Fruit fly (Drosophila melanogaster) whole organism, embryonic: ENCODE data around the gene mTerf3.

Source experiments
- Aef1 ChIP-seq: fragments of 200-800 bp; sonication (Bioruptor generic); IDR thresholded peaks from 3 replicates; pipeline ENCODE4 v1.3.6; 2022; ENCODE audit warnings: missing biosample characterization, missing genetic modification characterization
- CG10431 ChIP-seq: fragments of 200-800 bp; sonication (Bioruptor generic); optimal IDR thresholded peaks from 3 replicates; lab custom pipeline; 2018; ENCODE audit warnings: missing biosample characterization, mild to moderate bottlenecking, missing genetic modification characterization
- CG10462 ChIP-seq: fragments of 200-800 bp; sonication (Bioruptor generic); optimal IDR thresholded peaks from 2 replicates; lab custom pipeline; 2016; ENCODE audit warnings: missing biosample characterization, missing genetic modification characterization
- CG11085 ChIP-seq: fragments of 200-800 bp; sonication (Bioruptor generic); IDR thresholded peaks from 2 replicates; pipeline ENCODE4 v1.3.6; 2022; ENCODE audit warnings: missing biosample characterization, missing genetic modification characterization
- CG12219 ChIP-seq: fragments of 200-800 bp; sonication (Bioruptor generic); optimal IDR thresholded peaks from 3 replicates; lab custom pipeline; 2018; ENCODE audit warnings: missing biosample characterization, mild to moderate bottlenecking, missing genetic modification characterization
- CG12299 ChIP-seq: fragments of 200-800 bp; sonication (Bioruptor generic); optimal IDR thresholded peaks from 2 replicates; lab custom pipeline; 2018; ENCODE audit warnings: missing biosample characterization, mild to moderate bottlenecking, missing genetic modification characterization
- CG1233 ChIP-seq: fragments of 200-800 bp; sonication (Bioruptor generic); optimal IDR thresholded peaks from 4 replicates; lab custom pipeline; 2018; ENCODE audit warnings: missing biosample characterization, mild to moderate bottlenecking, missing genetic modification characterization
- CG14667 ChIP-seq: fragments of 200-800 bp; sonication (Bioruptor generic); IDR thresholded peaks from 2 replicates; pipeline ENCODE4 v1.3.6; 2022; ENCODE audit warnings: missing biosample characterization, missing genetic modification characterization
- CG1647 ChIP-seq: fragments of 200-800 bp; sonication (Bioruptor generic); optimal IDR thresholded peaks from 3 replicates; lab custom pipeline; 2016; ENCODE audit warnings: missing biosample characterization, missing genetic modification characterization
- CG16815 ChIP-seq: fragments of 200-800 bp; sonication (Bioruptor generic); optimal IDR thresholded peaks from 3 replicates; lab custom pipeline; 2017; ENCODE audit warnings: missing biosample characterization, mild to moderate bottlenecking, missing genetic modification characterization
- CG17802 ChIP-seq: fragments of 200-800 bp; sonication (Bioruptor generic); optimal IDR thresholded peaks from 2 replicates; lab custom pipeline; 2018; ENCODE audit warnings: missing biosample characterization, mild to moderate bottlenecking, missing genetic modification characterization, moderate library complexity
- CG17829 ChIP-seq: fragments of 200-800 bp; optimal IDR thresholded peaks from 2 replicates; lab custom pipeline; 2019; ENCODE audit warnings: missing biosample characterization, mild to moderate bottlenecking, missing genetic modification characterization, moderate library complexity
- CG18011 ChIP-seq: fragments of 200-800 bp; sonication (Bioruptor generic); optimal IDR thresholded peaks from 2 replicates; lab custom pipeline; 2017; ENCODE audit warnings: missing biosample characterization, missing genetic modification characterization, mild to moderate bottlenecking, moderate library complexity, missing genotype
- CG18262 ChIP-seq: fragments of 200-800 bp; optimal IDR thresholded peaks from 3 replicates; lab custom pipeline; 2019; ENCODE audit warnings: missing biosample characterization, mild to moderate bottlenecking, missing genetic modification characterization, moderate library complexity
- CG2202 ChIP-seq: fragments of 200-800 bp; sonication (Bioruptor generic); optimal IDR thresholded peaks from 2 replicates; lab custom pipeline; 2018; ENCODE audit warnings: missing biosample characterization, mild to moderate bottlenecking, missing genetic modification characterization
- CG32532 ChIP-seq: fragments of 200-800 bp; sonication (Bioruptor generic); IDR thresholded peaks from 2 replicates; pipeline ENCODE4 v1.3.6; 2022; ENCODE audit warnings: missing biosample characterization, missing genetic modification characterization
- CG6272 ChIP-seq: fragments of 200-800 bp; sonication (Bioruptor generic); IDR thresholded peaks from 2 replicates; pipeline ENCODE4 v1.3.6; 2022; ENCODE audit warnings: missing biosample characterization, missing genetic modification characterization
- CG6654 ChIP-seq: fragments of 200-800 bp; sonication (Bioruptor generic); optimal IDR thresholded peaks from 2 replicates; lab custom pipeline; 2017; ENCODE audit warnings: missing biosample characterization, mild to moderate bottlenecking, missing genetic modification characterization
- CG6765 ChIP-seq: fragments of 200-800 bp; sonication (Bioruptor generic); optimal IDR thresholded peaks from 3 replicates; lab custom pipeline; 2017; ENCODE audit warnings: missing biosample characterization, mild to moderate bottlenecking, missing genetic modification characterization
- CG7556 ChIP-seq: fragments of 200-800 bp; sonication (Bioruptor generic); optimal IDR thresholded peaks from 2 replicates; lab custom pipeline; 2017; ENCODE audit warnings: missing biosample characterization, mild to moderate bottlenecking, missing genetic modification characterization
- CG8944 ChIP-seq: fragments of 200-800 bp; sonication (Bioruptor generic); optimal IDR thresholded peaks from 3 replicates; lab custom pipeline; 2016; ENCODE audit warnings: missing biosample characterization, missing genetic modification characterization
- CG9215 ChIP-seq: fragments of 200-800 bp; sonication (Bioruptor generic); IDR thresholded peaks from 2 replicates; pipeline ENCODE4 v1.3.6; 2022; ENCODE audit warnings: missing biosample characterization, missing genetic modification characterization
- CG9609 ChIP-seq: fragments of 200-800 bp; sonication (Bioruptor generic); optimal IDR thresholded peaks from 3 replicates; lab custom pipeline; 2016; ENCODE audit warnings: missing biosample characterization, missing genetic modification characterization
- CG9932 ChIP-seq: fragments of 200-800 bp; sonication (Bioruptor generic); IDR thresholded peaks from 2 replicates; pipeline ENCODE4 v1.3.6; 2022; ENCODE audit warnings: missing biosample characterization, missing genetic modification characterization
- CHES-1-like ChIP-seq: fragments of 200-800 bp; sonication (Bioruptor generic); optimal IDR thresholded peaks from 2 replicates; lab custom pipeline; 2016; ENCODE audit warnings: missing biosample characterization, missing genetic modification characterization
- CkIIα-i1 ChIP-seq: fragments of 200-800 bp; sonication (Bioruptor generic); IDR thresholded peaks from 2 replicates; pipeline ENCODE4 v1.3.6; 2022; ENCODE audit warnings: missing biosample characterization, missing genetic modification characterization
- D19A ChIP-seq: fragments of 200-800 bp; optimal IDR thresholded peaks from 3 replicates; lab custom pipeline; 2019; ENCODE audit warnings: missing biosample characterization, mild to moderate bottlenecking, missing genetic modification characterization, moderate library complexity
- Dip3 ChIP-seq: fragments of 200-800 bp; sonication (Bioruptor generic); optimal IDR thresholded peaks from 3 replicates; lab custom pipeline; 2016; ENCODE audit warnings: missing biosample characterization, missing genetic modification characterization
- NC2β ChIP-seq: fragments of 200-800 bp; sonication (Bioruptor generic); optimal IDR thresholded peaks from 2 replicates; lab custom pipeline; 2016; ENCODE audit warnings: missing biosample characterization, missing genetic modification characterization
- Sox100B ChIP-seq: fragments of 200-800 bp; sonication (Bioruptor generic); optimal IDR thresholded peaks from 3 replicates; lab custom pipeline; 2018; ENCODE audit warnings: missing biosample characterization, mild to moderate bottlenecking, missing genetic modification characterization
- Vsx1 ChIP-seq: fragments of 200-800 bp; sonication (Bioruptor generic); optimal IDR thresholded peaks from 2 replicates; lab custom pipeline; 2017; ENCODE audit warnings: missing biosample characterization, mild to moderate bottlenecking, missing genetic modification characterization, missing genetic modification reagents
- amos ChIP-seq: fragments of 200-800 bp; sonication (Bioruptor generic); IDR thresholded peaks from 2 replicates; pipeline ENCODE4 v1.3.6; 2022; ENCODE audit warnings: missing biosample characterization, missing genetic modification characterization; ENCODE audit not compliant: partially characterized antibody
- ara ChIP-seq: fragments of 200-800 bp; sonication (Bioruptor generic); IDR thresholded peaks from 2 replicates; pipeline ENCODE4 v1.3.6; 2022; ENCODE audit warnings: missing biosample characterization, missing genetic modification characterization
- cg ChIP-seq: fragments of 200-800 bp; sonication (Bioruptor generic); optimal IDR thresholded peaks from 3 replicates; lab custom pipeline; 2019; ENCODE audit warnings: missing biosample characterization, mild to moderate bottlenecking, missing genetic modification characterization, moderate library complexity
- crc ChIP-seq: fragments of 200-800 bp; sonication (Bioruptor generic); optimal IDR thresholded peaks from 2 replicates; lab custom pipeline; 2016; ENCODE audit warnings: missing biosample characterization, missing genetic modification characterization
- dati ChIP-seq: fragments of 200-800 bp; sonication (Bioruptor generic); IDR thresholded peaks from 2 replicates; pipeline ENCODE4 v1.3.6; 2022; ENCODE audit warnings: missing biosample characterization, missing genetic modification characterization
- eyg ChIP-seq: fragments of 200-800 bp; sonication (Bioruptor generic); optimal IDR thresholded peaks from 3 replicates; lab custom pipeline; 2016; ENCODE audit warnings: missing biosample characterization, missing genetic modification characterization
- fd96Cb ChIP-seq: fragments of 200-800 bp; sonication (Bioruptor generic); optimal IDR thresholded peaks from 2 replicates; lab custom pipeline; 2018; ENCODE audit warnings: missing biosample characterization, mild to moderate bottlenecking, missing genetic modification characterization, moderate library complexity
- fu2 ChIP-seq: fragments of 200-800 bp; sonication (Bioruptor generic); optimal IDR thresholded peaks from 2 replicates; lab custom pipeline; 2016; ENCODE audit warnings: missing biosample characterization, missing genetic modification characterization
- insv ChIP-seq, 2 experiments: fragments of 200-800 bp; sonication (Bioruptor generic); optimal IDR thresholded peaks; 3 replicates each; lab custom pipeline; 2016 to 2018; ENCODE audit warnings: missing biosample characterization in 2 of 2, missing genetic modification characterization in 2 of 2
- klu ChIP-seq: fragments of 200-800 bp; sonication (Bioruptor generic); IDR thresholded peaks from 2 replicates; pipeline ENCODE4 v1.3.6; 2022; ENCODE audit warnings: missing biosample characterization, missing genetic modification characterization
- knrl ChIP-seq: fragments of 200-800 bp; sonication (Bioruptor generic); IDR thresholded peaks from 3 replicates; pipeline ENCODE4 v1.3.6; 2022; ENCODE audit warnings: missing biosample characterization, missing genetic modification characterization; ENCODE audit not compliant: partially characterized antibody
- lab ChIP-seq: fragments of 200-800 bp; sonication (Bioruptor generic); optimal IDR thresholded peaks from 3 replicates; lab custom pipeline; 2017; ENCODE audit warnings: missing biosample characterization, missing genetic modification characterization, mild to moderate bottlenecking, moderate library complexity, missing genetic modification reagents
- lola ChIP-seq, 3 experiments: fragments of >200 bp in 2 of 3; fragments of 200-800 bp in 1 of 3; sonication (Bioruptor generic) in 1 of 3; optimal IDR thresholded peaks; 2 replicates each; lab custom pipeline; 2017 to 2019; ENCODE audit warnings: missing biosample characterization in 3 of 3, missing genetic modification characterization in 3 of 3, mild to moderate bottlenecking in 1 of 3, moderate library complexity in 1 of 3
- mam ChIP-seq: fragments of 200-800 bp; sonication (Bioruptor generic); optimal IDR thresholded peaks from 3 replicates; lab custom pipeline; 2016; ENCODE audit warnings: missing biosample characterization, missing genetic modification characterization
- pros ChIP-seq: fragments of 200-800 bp; sonication (Bioruptor generic); optimal IDR thresholded peaks from 3 replicates; lab custom pipeline; 2019; ENCODE audit warnings: missing biosample characterization, mild to moderate bottlenecking, missing genetic modification characterization, moderate library complexity
- sens ChIP-seq: fragments of 200-800 bp; sonication (Bioruptor generic); peaks from one replicate; lab custom pipeline; 2016; ENCODE audit warnings: missing biosample characterization, missing genetic modification characterization
- sima ChIP-seq: fragments of 200-800 bp; sonication (Bioruptor generic); optimal IDR thresholded peaks from 2 replicates; lab custom pipeline; 2016; ENCODE audit warnings: missing biosample characterization, missing genetic modification characterization
- so ChIP-seq: fragments of 200-800 bp; sonication (Bioruptor generic); IDR thresholded peaks from 3 replicates; pipeline ENCODE4 v1.3.6; 2022; ENCODE audit warnings: missing biosample characterization, missing genetic modification characterization
- unpg ChIP-seq: fragments of 200-800 bp; sonication (Bioruptor generic); optimal IDR thresholded peaks from 3 replicates; lab custom pipeline; 2018; ENCODE audit warnings: missing biosample characterization, mild to moderate bottlenecking, missing genetic modification characterization, moderate library complexity
- zen2 ChIP-seq: fragments of 200-800 bp; sonication (Bioruptor generic); IDR thresholded peaks from 3 replicates; pipeline ENCODE4 v1.3.6; 2022; ENCODE audit warnings: missing biosample characterization, missing genetic modification characterization; ENCODE audit not compliant: partially characterized antibody

mTerf3 gene

DNA sequence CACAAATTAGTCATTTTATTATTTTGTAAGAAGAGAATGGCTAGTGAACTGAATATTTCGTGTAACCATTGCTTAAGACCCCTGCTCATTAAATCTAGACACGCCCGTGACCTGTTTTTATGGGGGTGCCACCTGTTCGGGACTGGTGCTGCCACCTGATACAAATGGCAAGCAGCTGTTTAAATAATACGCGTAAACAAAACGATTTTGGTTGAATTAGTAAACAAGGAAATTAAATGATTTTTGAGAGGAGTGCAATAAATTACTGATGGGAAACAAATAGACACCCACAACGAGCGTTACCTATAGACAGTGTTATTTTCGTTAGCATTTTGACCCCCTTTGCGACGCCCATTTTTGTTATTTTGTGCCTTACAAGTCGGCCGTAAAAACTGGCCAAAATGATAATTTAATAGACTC is 45.8 kb downstream of the mTerf3 start (continued):
- peak; percentile 85 for TF ChIP-seq CG1647 (GFP tag; lab: Kevin White, UChicago)
- peak; percentile 80 for TF ChIP-seq CG17829 (tag; lab: Kevin White, UChicago)
- no peak for TF ChIP-seq ara
- TF ChIP-seq CG14667 (GFP tag; lab: Robert Waterston, UW) = no peak
- peak; percentile 84 for TF ChIP-seq CG9609
- TF ChIP-seq CG6272 = peak; percentile 75
- TF ChIP-seq CkIIα-i1 (GFP tag; lab: Robert Waterston, UW) = no peak
- no peak for TF ChIP-seq amos
- TF ChIP-seq lola (GFP tag; optimal IDR thresholded peaks at IDR 0.05; lab: Kevin White, UChicago) = peak in 1 of 3 experiments; percentile 69
- TF ChIP-seq CHES-1-like = peak; percentile 92
- TF ChIP-seq CG9932 (GFP tag; lab: Robert Waterston, UW) = no peak
- no peak for TF ChIP-seq Aef1
- TF ChIP-seq klu (GFP tag; lab: Robert Waterston, UW) = no peak
- TF ChIP-seq fu2 (GFP tag; lab: Kevin White, UChicago) = peak; percentile 88
- TF ChIP-seq CG10462 (GFP tag; lab: Kevin White, UChicago) = peak; percentile 78
- peak; percentile 84 for TF ChIP-seq CG7556 (GFP tag; lab: Kevin White, UChicago)
- TF ChIP-seq Sox100B (GFP tag; lab: Kevin White, UChicago) = peak; percentile 75
- TF ChIP-seq unpg (GFP tag; lab: Kevin White, UChicago) = peak; percentile 86
- peak; percentile 51 for TF ChIP-seq CG2202
- TF ChIP-seq knrl (GFP tag; lab: Robert Waterston, UW) = no peak
- peak; percentile 82 for TF ChIP-seq CG18262 (tag; lab: Kevin White, UChicago)
- peak; percentile 88 for TF ChIP-seq Dip3 (GFP tag; lab: Kevin White, UChicago)
- peak; percentile 53 for TF ChIP-seq Vsx1 (GFP tag; lab: Kevin White, UChicago)
- peak; percentile 64 for TF ChIP-seq CG17802
- no peak for TF ChIP-seq cg
- peak; percentile 79 for TF ChIP-seq sens (GFP tag; lab: Kevin White, UChicago)
- TF ChIP-seq CG10431 = peak; percentile 33
- TF ChIP-seq lab = peak; percentile 93
- peak; percentile 76 for TF ChIP-seq CG18011 (GFP tag; lab: Kevin White, UChicago)
- peak; percentile 76 for TF ChIP-seq crc
- TF ChIP-seq CG16815 (GFP tag; lab: Kevin White, UChicago) = peak; percentile 77
- TF ChIP-seq CG6654 (GFP tag; lab: Kevin White, UChicago) = peak; percentile 34
- no peak for TF ChIP-seq CG11085 (GFP tag; lab: Robert Waterston, UW)
- peak; percentile 66 for TF ChIP-seq eyg (GFP tag; lab: Kevin White, UChicago)
- peak; percentile 82 for TF ChIP-seq D19A
- TF ChIP-seq sima (GFP tag; lab: Kevin White, UChicago) = peak; percentile 59
- peak; percentile 55 for TF ChIP-seq CG12219 (GFP tag; lab: Kevin White, UChicago)
- TF ChIP-seq CG32532 = no peak
- TF ChIP-seq pros = no peak
- peak; percentile 89 for TF ChIP-seq CG8944 (GFP tag; lab: Kevin White, UChicago)
- TF ChIP-seq CG1233 (GFP tag; lab: Kevin White, UChicago) = peak; percentile 84
- TF ChIP-seq CG12299 (tag; lab: Kevin White, UChicago) = peak; percentile 75
- peak in 1 of 2 experiments; percentile 62 for TF ChIP-seq insv (GFP tag; optimal IDR thresholded peaks at IDR 0.05; lab: Kevin White, UChicago)
- TF ChIP-seq dati (GFP tag; lab: Robert Waterston, UW) = no peak
- no peak for TF ChIP-seq so (GFP tag; lab: Robert Waterston, UW)
- TF ChIP-seq mam (GFP tag; lab: Kevin White, UChicago) = peak; percentile 95
- TF ChIP-seq CG6765 (GFP tag; lab: Kevin White, UChicago) = peak; percentile 85
- peak; percentile 82 for TF ChIP-seq fd96Cb (tag; lab: Kevin White, UChicago)
- TF ChIP-seq zen2 (GFP tag; lab: Robert Waterston, UW) = no peak
- no peak for TF ChIP-seq CG9215 (GFP tag; lab: Robert Waterston, UW)
- peak; percentile 73 for TF ChIP-seq NC2β (GFP tag; lab: Kevin White, UChicago)
